Worm (Caenorhabditis elegans): ENCODE measurements around the gene C09B8.4.

Gene C09B8.4

DNA sequence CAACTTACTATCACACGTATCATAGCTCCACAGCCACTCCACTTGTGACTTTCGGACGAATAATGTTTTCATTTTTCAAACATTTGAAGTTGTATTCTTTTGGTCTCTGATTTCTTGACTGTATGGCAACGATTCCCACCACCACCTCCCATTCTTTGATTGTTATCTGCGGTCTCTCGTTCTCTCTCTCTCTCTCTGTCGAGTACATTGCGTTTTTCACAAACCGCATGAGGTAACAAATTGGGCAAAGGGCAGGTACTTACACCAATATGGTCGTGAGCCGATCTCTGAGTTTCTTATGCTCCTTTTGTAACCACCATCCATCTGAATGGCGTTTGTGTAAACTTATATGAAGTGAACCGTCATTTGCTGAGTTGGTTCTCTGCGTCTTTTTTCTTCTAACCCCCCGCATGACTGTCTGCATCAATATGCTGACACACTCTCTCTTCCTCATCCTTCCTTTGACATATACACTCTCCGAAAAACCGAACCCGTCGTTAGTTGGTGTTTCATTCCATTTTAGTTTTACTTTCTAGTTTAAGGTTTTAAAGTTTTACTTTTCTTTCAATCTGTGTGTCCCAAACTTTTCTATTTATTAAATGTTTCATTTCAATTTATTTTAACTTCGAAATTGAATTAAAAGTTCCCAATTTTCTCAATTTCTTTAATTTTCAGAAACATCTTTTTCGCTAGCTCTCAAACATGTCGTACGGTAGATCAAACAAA, 38.0 kb upstream of the C09B8.4 start, which contains the start of gene gln-1 (continued):
- peak; percentile 83 for TF ChIP-seq nhr-85 (tag)
- TF ChIP-seq elt-2 (tag; optimal IDR thresholded peaks at IDR 0.05) = peak; percentile 81
- no peak for TF ChIP-seq isw-1 (GFP tag; IDR thresholded peaks at IDR 0.05)
- TF ChIP-seq lin-14 (GFP tag; optimal IDR thresholded peaks at IDR 0.05) = peak; percentile 66
- no peak for TF ChIP-seq efl-1 (optimal IDR thresholded peaks at IDR 0.05)
- peak; percentile 5 to 79 for TF ChIP-seq efl-1 (GFP tag; optimal IDR thresholded peaks at IDR 0.05 in 1 of 2)
- peak; percentile 52 for TF ChIP-seq snu-23 (GFP tag; optimal IDR thresholded peaks at IDR 0.05)
- no peak for TF ChIP-seq elt-3 (tag; optimal IDR thresholded peaks at IDR 0.05)
- TF ChIP-seq unc-130 (tag; optimal IDR thresholded peaks at IDR 0.05) = no peak
- TF ChIP-seq swsn-7 (tag; optimal IDR thresholded peaks at IDR 0.05) = no peak
- no peak for TF ChIP-seq nhr-84 (tag; optimal IDR thresholded peaks at IDR 0.05)
- TF ChIP-seq unc-98 (GFP tag; IDR thresholded peaks at IDR 0.05) = no peak
- TF ChIP-seq lin-39 (tag; optimal IDR thresholded peaks at IDR 0.05) = no peak
- TF ChIP-seq fkh-4 (tag; optimal IDR thresholded peaks at IDR 0.05; ENCODE audit: borderline replicate concordance) = no peak
- TF ChIP-seq tlp-1 (tag; optimal IDR thresholded peaks at IDR 0.05) = no peak
- no peak for TF ChIP-seq aly-2 (tag; optimal IDR thresholded peaks at IDR 0.05)
- no peak for TF ChIP-seq lin-15B (tag; optimal IDR thresholded peaks at IDR 0.05)
- TF ChIP-seq tbx-2 (tag; optimal IDR thresholded peaks at IDR 0.05) = peak; percentile 22
- peak; percentile 6 for TF ChIP-seq irx-1 (tag; optimal IDR thresholded peaks at IDR 0.05)
- TF ChIP-seq aha-1 (tag; optimal IDR thresholded peaks at IDR 0.05) = no peak
- TF ChIP-seq jun-1 (tag; optimal IDR thresholded peaks at IDR 0.05) = no peak
- TF ChIP-seq nhr-20 (tag; optimal IDR thresholded peaks at IDR 0.05) = peak; percentile 61
- peak; percentile 44 for TF ChIP-seq nhr-237 (tag; optimal IDR thresholded peaks at IDR 0.05)
- TF ChIP-seq unc-62 (GFP tag; optimal IDR thresholded peaks at IDR 0.05) = no peak
- TF ChIP-seq Y116A8C.19 (tag; optimal IDR thresholded peaks at IDR 0.05; ENCODE audit: borderline replicate concordance) = no peak

DNA sequence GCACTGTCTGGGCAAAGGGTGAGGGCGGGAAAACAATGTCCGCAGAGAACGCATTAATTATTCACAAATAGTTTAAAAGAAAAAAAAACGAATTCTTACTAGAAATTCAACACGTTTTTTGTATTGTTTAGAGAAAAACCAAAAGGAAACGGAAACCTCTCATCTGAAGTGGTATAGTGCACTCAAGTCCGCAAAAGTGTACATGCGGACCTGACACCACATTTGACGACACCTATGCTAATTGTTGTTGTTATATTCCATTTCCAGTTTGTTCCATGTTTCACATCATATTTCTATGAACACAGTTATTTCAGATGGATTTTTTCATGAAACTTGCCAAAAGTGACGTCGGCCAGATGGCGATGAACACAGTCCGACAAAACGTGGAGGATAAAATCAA, 33.0 kb upstream of the C09B8.4 start, which contains the start of gene C45B2.6:
Gene C45B2.6, plus strand, starts transcription at position 136 of the 400 bp plus-strand sequence.
- TF ChIP-seq nhr-12 (tag; optimal IDR thresholded peaks at IDR 0.05) = no peak
- TF ChIP-seq lin-13 (GFP tag; optimal IDR thresholded peaks at IDR 0.05) = no peak
- TF ChIP-seq efl-3 (GFP tag; optimal IDR thresholded peaks at IDR 0.05) = no peak
- TF ChIP-seq nhr-85 (tag) = peak; percentile 12
- peak in 1 of 3 experiments; percentile 29 for TF ChIP-seq ceh-82 (tag; optimal IDR thresholded peaks at IDR 0.05)
- TF ChIP-seq isw-1 (GFP tag; IDR thresholded peaks at IDR 0.05) = no peak
- no peak for TF ChIP-seq Y116A8C.19 (tag; optimal IDR thresholded peaks at IDR 0.05; ENCODE audit: borderline replicate concordance)
- TF ChIP-seq jun-1 (tag; optimal IDR thresholded peaks at IDR 0.05) = no peak
- TF ChIP-seq zip-4 (GFP tag; optimal IDR thresholded peaks at IDR 0.05) = no peak
- TF ChIP-seq hlh-17 (GFP tag; optimal IDR thresholded peaks at IDR 0.05; ENCODE audit: borderline replicate concordance) = no peak
- no peak for TF ChIP-seq blmp-1 (tag; optimal IDR thresholded peaks at IDR 0.05)
- TF ChIP-seq skn-1 (tag; optimal IDR thresholded peaks at IDR 0.05) = no peak
- no peak for TF ChIP-seq nhr-76 (tag; optimal IDR thresholded peaks at IDR 0.05)
- no peak for TF ChIP-seq ceh-88 (GFP tag; IDR thresholded peaks at IDR 0.05)
- no peak for TF ChIP-seq fkh-4 (tag; optimal IDR thresholded peaks at IDR 0.05; ENCODE audit: borderline replicate concordance)
- peak; percentile 56 for TF ChIP-seq xbp-1 (tag; optimal IDR thresholded peaks at IDR 0.05)
- no peak for TF ChIP-seq nhr-237 (tag; optimal IDR thresholded peaks at IDR 0.05)
- no peak for TF ChIP-seq pag-3 (tag; optimal IDR thresholded peaks at IDR 0.05; ENCODE audit: borderline replicate concordance, insufficient read depth)
- no peak for TF ChIP-seq grh-1 (GFP tag; IDR thresholded peaks at IDR 0.05)
- TF ChIP-seq elt-3 (tag; optimal IDR thresholded peaks at IDR 0.05) = no peak
- TF ChIP-seq C34B4.2 (tag; optimal IDR thresholded peaks at IDR 0.05) = no peak
- no peak for TF ChIP-seq alr-1 (tag; optimal IDR thresholded peaks at IDR 0.05; ENCODE audit: borderline replicate concordance)
- TF ChIP-seq nhr-77 (tag; optimal IDR thresholded peaks at IDR 0.05) = no peak
- TF ChIP-seq nhr-28 (tag; optimal IDR thresholded peaks at IDR 0.05) = no peak
- no peak for TF ChIP-seq nhr-19 (GFP tag; conservative IDR thresholded peaks at IDR 0.05)
- TF ChIP-seq C16A3.4 (tag; optimal IDR thresholded peaks at IDR 0.05) = no peak
- no peak for TF ChIP-seq ceh-8 (GFP tag; optimal IDR thresholded peaks at IDR 0.05)
- TF ChIP-seq elt-2 (tag; optimal IDR thresholded peaks at IDR 0.05) = no peak
- no peak for TF ChIP-seq unc-30 (tag; optimal IDR thresholded peaks at IDR 0.05)
- TF ChIP-seq efl-1 (optimal IDR thresholded peaks at IDR 0.05) = peak in 1 of 2 experiments; percentile 22
- peak; percentile 55 to 60 for TF ChIP-seq efl-1 (GFP tag; optimal IDR thresholded peaks at IDR 0.05 in 1 of 2)
- no peak for TF ChIP-seq fkh-8 (tag; optimal IDR thresholded peaks at IDR 0.05)
- TF ChIP-seq mep-1 (tag; optimal IDR thresholded peaks at IDR 0.05) = peak; percentile 32
- peak; percentile 37 for TF ChIP-seq irx-1 (tag; optimal IDR thresholded peaks at IDR 0.05)
- peak; percentile 7 to 22 for TF ChIP-seq lin-35 (GFP tag; optimal IDR thresholded peaks at IDR 0.05)
- TF ChIP-seq tlp-1 (tag; optimal IDR thresholded peaks at IDR 0.05) = no peak
- no peak for TF ChIP-seq aly-2 (tag; optimal IDR thresholded peaks at IDR 0.05)
